Worm (Caenorhabditis elegans): Measurements from ENCODE around the gene F10D2.16.

DNA sequence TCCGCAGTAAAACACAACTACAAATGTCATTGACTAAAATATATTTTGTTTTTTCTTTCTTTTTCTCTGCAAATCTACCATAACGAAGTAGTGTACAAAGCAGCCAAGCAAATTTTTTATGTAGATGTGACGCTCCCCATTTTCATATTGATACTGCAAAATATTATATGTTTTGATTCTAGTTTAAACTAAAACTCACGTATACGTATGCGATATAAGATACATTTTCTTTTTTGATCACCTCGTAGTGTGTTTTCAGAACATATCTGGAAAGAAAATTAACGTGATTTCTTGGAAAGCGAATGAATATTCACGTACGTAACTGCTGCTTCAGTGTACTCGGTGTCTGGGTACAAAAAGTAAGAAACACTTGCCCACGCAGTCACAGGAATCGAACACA, 2.8 kb downstream of the F10D2.16 start:
- TF ChIP-seq nhr-11 (tag; optimal IDR thresholded peaks at IDR 0.05) (no peak), ceh-16 (tag; optimal IDR thresholded peaks at IDR 0.05) (no peak), lin-39 (tag; optimal IDR thresholded peaks at IDR 0.05) (no peak), egl-27 (tag; optimal IDR thresholded peaks at IDR 0.05) (no peak), zag-1 (tag; optimal IDR thresholded peaks at IDR 0.05) (no peak), skn-1 (tag; optimal IDR thresholded peaks at IDR 0.05) (no peak), ama-1 (optimal IDR thresholded peaks at IDR 0.05) (no peak), snpc-4 (tag; optimal IDR thresholded peaks at IDR 0.05) (no peak)
